Fruit fly (Drosophila melanogaster) whole organism, embryonic: ENCODE results near the gene CG32278.

Source experiments
- BtbVII ChIP-seq: fragments of 200-800 bp; sonication (Bioruptor generic); optimal IDR thresholded peaks from 3 replicates; lab custom pipeline; 2017; ENCODE audit warnings: missing biosample characterization, mild to moderate bottlenecking, missing genetic modification characterization
- CG10543 ChIP-seq: fragments of 200-800 bp; sonication (Bioruptor generic); optimal IDR thresholded peaks from 3 replicates; lab custom pipeline; 2017; ENCODE audit warnings: missing biosample characterization, mild to moderate bottlenecking, missing genetic modification characterization, moderate library complexity
- CG12219 ChIP-seq: fragments of 200-800 bp; sonication (Bioruptor generic); optimal IDR thresholded peaks from 3 replicates; lab custom pipeline; 2018; ENCODE audit warnings: missing biosample characterization, mild to moderate bottlenecking, missing genetic modification characterization
- CG12769 ChIP-seq: fragments of 200-800 bp; sonication (Bioruptor generic); optimal IDR thresholded peaks from 2 replicates; lab custom pipeline; 2019; ENCODE audit warnings: missing biosample characterization, mild to moderate bottlenecking, missing genetic modification characterization, moderate library complexity
- CG13123 ChIP-seq: fragments of 200-800 bp; sonication (Bioruptor generic); optimal IDR thresholded peaks from 2 replicates; lab custom pipeline; 2016; ENCODE audit warnings: missing biosample characterization, missing genetic modification characterization
- CG14441 ChIP-seq: fragments of 200-800 bp; sonication (Bioruptor generic); IDR thresholded peaks from 2 replicates; pipeline ENCODE4 v1.3.6; 2022; ENCODE audit warnings: missing biosample characterization, missing genetic modification characterization
- CG15479 ChIP-seq: fragments of 200-800 bp; sonication (Bioruptor generic); optimal IDR thresholded peaks from 3 replicates; lab custom pipeline; 2019; ENCODE audit warnings: missing biosample characterization, mild to moderate bottlenecking, missing genetic modification characterization, moderate library complexity
- CG17568 ChIP-seq: fragments of 200-800 bp; sonication (Bioruptor generic); optimal IDR thresholded peaks from 2 replicates; lab custom pipeline; 2018; ENCODE audit warnings: missing biosample characterization, mild to moderate bottlenecking, missing genetic modification characterization, moderate library complexity
- CG18262 ChIP-seq: fragments of 200-800 bp; optimal IDR thresholded peaks from 3 replicates; lab custom pipeline; 2019; ENCODE audit warnings: missing biosample characterization, mild to moderate bottlenecking, missing genetic modification characterization, moderate library complexity
- CG18599 ChIP-seq: fragments of 200-800 bp; sonication (Bioruptor generic); optimal IDR thresholded peaks from 3 replicates; lab custom pipeline; 2017; ENCODE audit warnings: missing biosample characterization, missing genetic modification characterization, mild to moderate bottlenecking, moderate library complexity, missing genetic modification reagents
- CG2116 ChIP-seq: fragments of 200-800 bp; sonication (Bioruptor generic); optimal IDR thresholded peaks from 3 replicates; lab custom pipeline; 2018; ENCODE audit warnings: missing biosample characterization, mild to moderate bottlenecking, missing genetic modification characterization
- CG34224 ChIP-seq: fragments of 200-800 bp; sonication (Bioruptor generic); IDR thresholded peaks from 3 replicates; pipeline ENCODE4 v1.3.6; 2022; ENCODE audit warnings: missing biosample characterization, missing genetic modification characterization; ENCODE audit not compliant: partially characterized antibody
- CG3995 ChIP-seq: fragments of 200-800 bp; sonication (Bioruptor generic); optimal IDR thresholded peaks from 3 replicates; lab custom pipeline; 2016; ENCODE audit warnings: missing biosample characterization, missing genetic modification characterization
- CG4360 ChIP-seq: fragments of 200-800 bp; sonication (Bioruptor generic); IDR thresholded peaks from 2 replicates; pipeline ENCODE4 v1.3.6; 2022; ENCODE audit warnings: missing biosample characterization, missing genetic modification characterization
- CG4617 ChIP-seq: fragments of 200-800 bp; sonication (Bioruptor generic); optimal IDR thresholded peaks from 3 replicates; lab custom pipeline; 2016; ENCODE audit warnings: missing biosample characterization, missing genetic modification characterization, borderline replicate concordance
- CG6791 ChIP-seq: fragments of 200-800 bp; sonication (Bioruptor generic); IDR thresholded peaks from 3 replicates; pipeline ENCODE4 v1.3.6; 2022; ENCODE audit warnings: missing biosample characterization, missing genetic modification characterization; ENCODE audit not compliant: partially characterized antibody
- CG8290 ChIP-seq, 3 experiments: fragments of 200-800 bp; sonication (Bioruptor generic); optimal IDR thresholded peaks; 2 replicates each; lab custom pipeline; 2016 to 2019; ENCODE audit warnings: missing biosample characterization in 3 of 3, missing genetic modification characterization in 3 of 3, mild to moderate bottlenecking in 2 of 3, moderate library complexity in 1 of 3
- Dfd ChIP-seq, 2 experiments: fragments of >200 bp; optimal IDR thresholded peaks; 2 replicates each; lab custom pipeline; 2017; ENCODE audit warnings: missing biosample characterization in 2 of 2, missing genetic modification characterization in 2 of 2
- Kr ChIP-seq: fragments of 200-800 bp; sonication (Bioruptor generic); optimal IDR thresholded peaks from 2 replicates; lab custom pipeline; 2017; ENCODE audit warnings: missing biosample characterization, mild to moderate bottlenecking, missing genetic modification characterization
- MESR4 ChIP-seq: fragments of 200-800 bp; sonication (Bioruptor generic); optimal IDR thresholded peaks from 2 replicates; lab custom pipeline; 2018; ENCODE audit warnings: missing biosample characterization, mild to moderate bottlenecking, missing genetic modification characterization, moderate library complexity
- MTF-1 ChIP-seq: fragments of 200-800 bp; sonication (Bioruptor generic); optimal IDR thresholded peaks from 2 replicates; lab custom pipeline; 2018; ENCODE audit warnings: missing biosample characterization, mild to moderate bottlenecking, missing genetic modification characterization, borderline replicate concordance
- Med ChIP-seq: fragments of 200-800 bp; sonication (Bioruptor generic); peaks from one replicate; lab custom pipeline; 2016; ENCODE audit warnings: missing biosample characterization, missing genetic modification characterization, mild to moderate bottlenecking, inconsistent platforms, moderate library complexity
- Pdp1 ChIP-seq, 2 experiments: fragments of 200-800 bp; sonication (Bioruptor generic); optimal IDR thresholded peaks; 3 replicates each; lab custom pipeline; 2016; ENCODE audit warnings: missing biosample characterization in 2 of 2, missing genetic modification characterization in 2 of 2, mild to moderate bottlenecking in 1 of 2, moderate library complexity in 1 of 2
- Rx ChIP-seq: fragments of 200-800 bp; sonication (Bioruptor generic); IDR thresholded peaks from 2 replicates; pipeline ENCODE4 v1.3.6; 2022; ENCODE audit warnings: missing biosample characterization, missing genetic modification characterization
- Xbp1 ChIP-seq: fragments of 200-800 bp; sonication (Bioruptor generic); optimal IDR thresholded peaks from 3 replicates; lab custom pipeline; 2016; ENCODE audit warnings: missing biosample characterization, mild to moderate bottlenecking, missing genetic modification characterization
- Xrp1 ChIP-seq: fragments of 200-800 bp; sonication (Bioruptor generic); IDR thresholded peaks from 2 replicates; pipeline ENCODE4 v1.3.6; 2022; ENCODE audit warnings: missing biosample characterization, missing genetic modification characterization
- ash1 ChIP-seq: fragments of 200-800 bp; sonication (Bioruptor generic); optimal IDR thresholded peaks from 2 replicates; lab custom pipeline; 2018; ENCODE audit warnings: missing biosample characterization, mild to moderate bottlenecking, missing genetic modification characterization
- cas ChIP-seq: fragments of 200-800 bp; sonication (Bioruptor generic); IDR thresholded peaks from 2 replicates; pipeline ENCODE4 v1.3.6; 2022; ENCODE audit warnings: missing biosample characterization, missing genetic modification characterization
- chinmo ChIP-seq: fragments of 200-800 bp; sonication (Bioruptor generic); IDR thresholded peaks from 4 replicates; pipeline ENCODE4 v1.3.6; 2022; ENCODE audit warnings: missing biosample characterization, missing genetic modification characterization; ENCODE audit not compliant: partially characterized antibody
- ci ChIP-seq: fragments of 200-800 bp; sonication (Bioruptor generic); IDR thresholded peaks from 3 replicates; pipeline ENCODE4 v1.3.6; 2022; ENCODE audit warnings: missing biosample characterization, missing genetic modification characterization
- dati ChIP-seq: fragments of 200-800 bp; sonication (Bioruptor generic); IDR thresholded peaks from 2 replicates; pipeline ENCODE4 v1.3.6; 2022; ENCODE audit warnings: missing biosample characterization, missing genetic modification characterization
- eve ChIP-seq, 2 experiments: fragments of >200 bp; optimal IDR thresholded peaks; 2 replicates each; lab custom pipeline; 2017; ENCODE audit warnings: missing biosample characterization in 2 of 2, missing genetic modification characterization in 2 of 2
- exex ChIP-seq: fragments of 200-800 bp; sonication (Bioruptor generic); optimal IDR thresholded peaks from 4 replicates; lab custom pipeline; 2018; ENCODE audit warnings: missing biosample characterization, mild to moderate bottlenecking, missing genetic modification characterization, moderate library complexity
- eyg ChIP-seq: fragments of 200-800 bp; sonication (Bioruptor generic); optimal IDR thresholded peaks from 3 replicates; lab custom pipeline; 2016; ENCODE audit warnings: missing biosample characterization, missing genetic modification characterization
- ftz-f1 ChIP-seq: fragments of 200-800 bp; sonication (Bioruptor generic); optimal IDR thresholded peaks from 2 replicates; lab custom pipeline; 2016; ENCODE audit warnings: missing biosample characterization, missing genetic modification characterization
- grn ChIP-seq: fragments of 200-800 bp; sonication (Bioruptor generic); optimal IDR thresholded peaks from 3 replicates; lab custom pipeline; 2017; ENCODE audit warnings: missing biosample characterization, missing genetic modification characterization
- hbn ChIP-seq: fragments of 200-800 bp; sonication (Bioruptor generic); IDR thresholded peaks from 2 replicates; pipeline ENCODE4 v1.3.6; 2022; ENCODE audit warnings: missing biosample characterization, missing genetic modification characterization; ENCODE audit not compliant: partially characterized antibody
- mirr ChIP-seq: fragments of 200-800 bp; sonication (Bioruptor generic); optimal IDR thresholded peaks from 3 replicates; lab custom pipeline; 2018; ENCODE audit warnings: missing biosample characterization, mild to moderate bottlenecking, missing genetic modification characterization
- pan ChIP-seq, 4 experiments: fragments of >200 bp in 3 of 4; fragments of 200-800 bp in 1 of 4; sonication (Bioruptor generic) in 1 of 4; optimal IDR thresholded peaks in 3 of 4; IDR thresholded peaks in 1 of 4; 2 replicates each; pipeline versions ENCODE4 v1.3.6 to Lab custom; 2017 to 2022; ENCODE audit warnings: missing biosample characterization in 2 of 4, missing genetic modification characterization in 2 of 4, mixed read lengths in 1 of 4
- peb ChIP-seq: fragments of 200-800 bp; sonication (Bioruptor generic); IDR thresholded peaks from 2 replicates; pipeline ENCODE4 v1.3.6; 2022; ENCODE audit warnings: missing biosample characterization, missing genetic modification characterization
- scrt ChIP-seq: fragments of 200-800 bp; sonication (Bioruptor generic); optimal IDR thresholded peaks from 2 replicates; lab custom pipeline; 2018; ENCODE audit warnings: missing biosample characterization, mild to moderate bottlenecking, missing genetic modification characterization, moderate library complexity
- seq ChIP-seq: fragments of 200-800 bp; sonication (Bioruptor generic); IDR thresholded peaks from 2 replicates; pipeline ENCODE4 v1.3.6; 2022; ENCODE audit warnings: missing biosample characterization, missing genetic modification characterization
- sug ChIP-seq: fragments of 200-800 bp; optimal IDR thresholded peaks from 2 replicates; lab custom pipeline; 2019; ENCODE audit warnings: missing biosample characterization, mild to moderate bottlenecking, missing genetic modification characterization, moderate library complexity
- tio ChIP-seq: fragments of 200-800 bp; sonication (Bioruptor generic); optimal IDR thresholded peaks from 2 replicates; lab custom pipeline; 2017; ENCODE audit warnings: missing biosample characterization, missing genetic modification characterization, inconsistent platforms
- zen2 ChIP-seq: fragments of 200-800 bp; sonication (Bioruptor generic); IDR thresholded peaks from 3 replicates; pipeline ENCODE4 v1.3.6; 2022; ENCODE audit warnings: missing biosample characterization, missing genetic modification characterization; ENCODE audit not compliant: partially characterized antibody
- zf30C ChIP-seq: fragments of 200-800 bp; sonication (Bioruptor generic); optimal IDR thresholded peaks from 3 replicates; lab custom pipeline; 2018; ENCODE audit warnings: missing biosample characterization, mild to moderate bottlenecking, missing genetic modification characterization

The CG32278 gene

DNA sequence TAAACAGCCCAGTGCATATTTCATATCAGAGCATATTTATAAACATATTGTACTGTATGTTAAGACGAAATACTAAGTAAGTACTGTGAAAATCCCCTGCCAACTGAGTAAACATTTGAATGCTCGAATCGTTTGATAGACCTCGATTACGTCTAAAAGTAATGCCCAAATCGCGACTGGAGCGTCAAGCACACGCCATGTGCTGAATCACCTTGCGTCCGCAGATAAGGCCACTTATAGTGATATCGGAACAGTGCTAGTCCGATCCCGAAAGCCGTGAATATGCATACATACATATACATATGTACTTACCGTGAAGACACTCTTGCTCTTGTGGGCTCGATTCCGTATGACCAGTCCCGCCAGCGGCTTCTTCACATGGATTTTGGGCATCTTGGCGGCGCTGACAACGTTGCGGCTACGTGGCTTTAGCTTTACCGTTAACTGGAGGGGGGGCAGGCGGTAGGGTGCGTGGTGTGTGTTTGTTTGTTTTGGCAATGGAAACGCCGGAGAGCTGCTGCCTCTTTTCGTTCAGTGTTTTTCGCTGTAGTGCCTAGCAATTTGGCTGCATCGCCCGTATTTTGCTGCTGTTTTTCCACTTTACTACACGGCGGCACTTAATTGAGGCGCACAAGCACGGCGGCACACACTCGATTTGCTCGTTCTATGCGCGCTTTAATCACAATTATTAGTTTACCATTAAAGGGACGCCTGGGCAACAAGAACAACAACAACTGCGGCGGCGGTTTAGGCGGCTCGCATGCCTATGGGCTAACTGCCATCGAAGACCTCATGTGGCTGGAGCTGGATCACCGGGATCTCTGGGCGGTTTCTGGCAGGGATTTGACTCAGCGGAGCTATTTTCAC lies 26.3 kb upstream of the CG32278 start:
- TF ChIP-seq pan (optimal IDR thresholded peaks at IDR 0.05; lab: Kevin White, UChicago) = no peak
- TF ChIP-seq pan (GFP tag; optimal IDR thresholded peaks at IDR 0.05 in 1 of 2, IDR thresholded peaks at IDR 0.05 in 1 of 2) = no peak
- peak; percentile 49 for TF ChIP-seq mirr
- peak; percentile 73 for TF ChIP-seq MESR4 (GFP tag; lab: Kevin White, UChicago)
- TF ChIP-seq eve (GFP tag; optimal IDR thresholded peaks at IDR 0.05; lab: Kevin White, UChicago) = no peak
- peak; percentile 1 for TF ChIP-seq CG18599 (GFP tag; lab: Kevin White, UChicago)
- peak; percentile 11 for TF ChIP-seq BtbVII (GFP tag; lab: Kevin White, UChicago)
- no peak for TF ChIP-seq CG18262
- peak in 1 of 2 experiments; percentile 26 for TF ChIP-seq Pdp1 (GFP tag; optimal IDR thresholded peaks at IDR 0.05; lab: Kevin White, UChicago)
- no peak for TF ChIP-seq CG13123
- TF ChIP-seq Med (GFP tag; lab: Kevin White, UChicago) = peak; percentile 74
- no peak for TF ChIP-seq ash1
- no peak for TF ChIP-seq dati (GFP tag; lab: Robert Waterston, UW)
- TF ChIP-seq zen2 (GFP tag; lab: Robert Waterston, UW) = no peak
- TF ChIP-seq MTF-1 (GFP tag; lab: Kevin White, UChicago) = no peak
- peak; percentile 9; the same call in 1 of the 3 replicates for TF ChIP-seq ci (GFP tag; lab: Robert Waterston, UW)
- TF ChIP-seq CG8290 (GFP tag; optimal IDR thresholded peaks at IDR 0.05; lab: Kevin White, UChicago) = no peak
- peak in 1 of 2 experiments; percentile 17 for TF ChIP-seq CG8290 (tag; optimal IDR thresholded peaks at IDR 0.05; lab: Kevin White, UChicago)
- TF ChIP-seq sug (tag; lab: Kevin White, UChicago) = peak; percentile 57
- TF ChIP-seq CG17568 (GFP tag; lab: Kevin White, UChicago) = peak; percentile 1
- no peak for TF ChIP-seq CG6791 (GFP tag; lab: Robert Waterston, UW)
- 0 out of 2 replicates have a peak, but pooled peaks have one; percentile 13 for TF ChIP-seq hbn
- TF ChIP-seq zf30C (GFP tag; lab: Kevin White, UChicago) = peak; percentile 62
- no peak for TF ChIP-seq CG2116 (GFP tag; lab: Kevin White, UChicago)
- TF ChIP-seq grn (GFP tag; lab: Kevin White, UChicago) = peak; percentile 34
- no peak for TF ChIP-seq Xrp1
- TF ChIP-seq exex (tag; lab: Kevin White, UChicago) = peak; percentile 64
- TF ChIP-seq CG12219 = no peak
- no peak for TF ChIP-seq Dfd (GFP tag; optimal IDR thresholded peaks at IDR 0.05; lab: Kevin White, UChicago)
- peak; percentile 57 for TF ChIP-seq Xbp1 (GFP tag; lab: Kevin White, UChicago)
- peak; percentile 55 for TF ChIP-seq CG10543 (GFP tag; lab: Kevin White, UChicago)
- TF ChIP-seq CG12769 (tag; lab: Kevin White, UChicago) = peak; percentile 30
- no peak for TF ChIP-seq eyg (GFP tag; lab: Kevin White, UChicago)
- no peak for TF ChIP-seq tio (GFP tag; lab: Kevin White, UChicago)
- no peak for TF ChIP-seq CG15479 (GFP tag; lab: Kevin White, UChicago)
- TF ChIP-seq scrt (GFP tag; lab: Kevin White, UChicago) = no peak
- TF ChIP-seq peb = no peak
- 0 out of 2 replicates have a peak, but pooled peaks have one; percentile 12 for TF ChIP-seq CG14441 (GFP tag; lab: Robert Waterston, UW)
- TF ChIP-seq Rx (GFP tag; lab: Robert Waterston, UW) = 0 out of 2 replicates have a peak, but pooled peaks have one; percentile 14
- TF ChIP-seq ftz-f1 = peak; percentile 3
- TF ChIP-seq CG34224 (GFP tag; lab: Robert Waterston, UW) = peak; percentile 38; the same call in 1 of the 3 replicates
- 0 out of 4 replicates have a peak, but pooled peaks have one; percentile 58 for TF ChIP-seq chinmo
- TF ChIP-seq CG4360 (GFP tag; lab: Robert Waterston, UW) = peak; percentile 72
- TF ChIP-seq seq = no peak
- TF ChIP-seq cas (GFP tag; lab: Robert Waterston, UW) = no peak
- peak; percentile 79 for TF ChIP-seq CG3995 (GFP tag; lab: Kevin White, UChicago)
- no peak for TF ChIP-seq Kr (GFP tag; lab: Kevin White, UChicago)
- peak; percentile 46 for TF ChIP-seq CG4617 (GFP tag; lab: Kevin White, UChicago)
